Worm (Caenorhabditis elegans): ENCODE data around the gene srj-32.

ce11 chrV:7297263-7297662, at the start of gene srj-32:
- TF ChIP-seq ZK546.5 (tag; optimal IDR thresholded peaks at IDR 0.05) (no peak), lin-15B (tag; optimal IDR thresholded peaks at IDR 0.05) (no peak), ama-1 (optimal IDR thresholded peaks at IDR 0.05) (no peak), nhr-12 (tag; optimal IDR thresholded peaks at IDR 0.05) (no peak), jun-1 (tag; optimal IDR thresholded peaks at IDR 0.05) (no peak), skn-1 (tag; optimal IDR thresholded peaks at IDR 0.05) (no peak), pqm-1 (tag; optimal IDR thresholded peaks at IDR 0.05) (no peak), nhr-25 (tag; optimal IDR thresholded peaks at IDR 0.05) (no peak)
